Worm (Caenorhabditis elegans) whole organism, L4 larva: ENCODE data around the gene srpa-68.

ENCODE experiments used
- fkh-10 ChIP-seq: fragments of 150-350 bp; optimal IDR thresholded peaks from 2 replicates; lab custom pipeline; 2014; ENCODE audit warnings: missing biosample characterization, missing genetic modification reagents, missing genetic modification characterization
- jun-1 ChIP-seq: fragments of 150-350 bp; optimal IDR thresholded peaks from 2 replicates; lab custom pipeline; 2014; ENCODE audit warnings: missing biosample characterization, missing genetic modification reagents, missing genetic modification characterization
- snpc-1.2 ChIP-seq: fragments of 200-800 bp; sonication (Bioruptor generic); IDR thresholded peaks from 2 replicates; pipeline ENCODE4 v1.3.6; 2022; ENCODE audit warnings: missing genetic modification reagents, missing genetic modification characterization, missing compliant biosample characterization
- tra-1 ChIP-seq: fragments of 200-800 bp; sonication (Bioruptor generic); IDR thresholded peaks from 2 replicates; pipeline ENCODE4 v1.3.6; 2022; ENCODE audit warnings: missing genetic modification reagents, missing genetic modification characterization, missing compliant biosample characterization
- ztf-11 ChIP-seq: fragments of 150-350 bp; optimal IDR thresholded peaks from 2 replicates; lab custom pipeline; 2014; ENCODE audit warnings: missing biosample characterization, missing genetic modification characterization

ce11 chrV:12296122-12296521 lies 4.7 kb upstream of the srpa-68 start:
- no peak for TF ChIP-seq ztf-11
- TF ChIP-seq snpc-1.2 (GFP tag; lab: Robert Waterston, UW), result no peak
- TF ChIP-seq tra-1 (GFP tag; lab: Robert Waterston, UW), result no peak
- TF ChIP-seq jun-1 (tag; lab: Kevin White, UChicago), result no peak
- no peak for TF ChIP-seq fkh-10 (GFP tag; lab: Kevin White, UChicago)
